Fruit fly (Drosophila melanogaster): ENCODE measurements around the gene mid.

The mid gene

DNA sequence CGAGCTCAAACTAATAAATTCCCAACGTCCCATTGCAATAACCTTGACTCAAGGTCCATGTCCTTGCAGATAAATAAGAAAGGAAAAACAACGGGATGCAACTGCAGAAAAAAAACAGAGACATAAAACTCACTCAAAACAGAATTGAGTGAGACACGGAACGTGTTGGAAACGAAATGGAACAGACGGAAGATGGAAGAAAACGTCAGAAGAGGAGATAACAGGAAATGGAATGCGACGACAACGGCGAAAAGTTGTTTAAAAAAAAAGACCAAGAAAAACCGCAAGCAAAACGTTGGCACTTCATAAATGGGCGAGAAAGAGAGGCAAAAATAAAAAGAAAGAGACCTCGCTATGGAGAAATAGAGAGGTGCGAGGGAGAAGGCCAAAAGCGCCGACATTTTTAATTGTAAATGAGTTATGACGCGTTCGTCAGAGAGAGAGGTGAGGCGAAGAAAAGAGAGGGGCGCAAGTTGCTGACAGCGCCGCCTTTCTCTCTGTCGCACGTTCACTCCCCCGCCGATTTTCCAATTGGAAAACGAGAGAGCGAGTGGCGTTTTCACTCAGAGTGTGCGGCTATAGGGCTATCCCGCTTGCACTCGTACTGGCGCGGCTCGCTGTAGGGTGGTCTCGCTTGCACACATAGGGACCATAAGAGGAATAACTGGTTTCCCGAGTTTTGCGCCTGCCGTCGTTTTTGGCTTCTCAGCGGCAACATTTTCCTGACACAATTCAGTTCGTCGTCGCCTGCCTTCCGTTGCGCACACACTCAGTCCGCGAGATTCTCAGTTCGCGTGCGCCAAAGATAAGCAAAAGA lies at the start of gene mid:
TSS of gene mid (plus strand) at position 733 of the 817 bp plus-strand sequence.
- TF ChIP-seq Mad (GFP tag; optimal IDR thresholded peaks at IDR 0.05) = no peak
- TF ChIP-seq sqz (GFP tag; optimal IDR thresholded peaks at IDR 0.05) = peak; percentile 91
- TF ChIP-seq lmd (GFP tag; IDR thresholded peaks at IDR 0.05) = no peak
- TF ChIP-seq z (GFP tag; IDR thresholded peaks at IDR 0.05) = peak; percentile 99
- TF ChIP-seq Scr (GFP tag; IDR thresholded peaks at IDR 0.05; ENCODE audit: partially characterized antibody) = peak; percentile 50; the same call in 1 of the 2 replicates
- TF ChIP-seq CG11695 (GFP tag; IDR thresholded peaks at IDR 0.05) = no peak
- TF ChIP-seq fru (optimal IDR thresholded peaks at IDR 0.05) = no peak
- 0 out of 2 replicates have a peak, but pooled peaks have one; percentile 25 for TF ChIP-seq Atf6 (GFP tag; IDR thresholded peaks at IDR 0.05)
- no peak for TF ChIP-seq Camta (GFP tag; optimal IDR thresholded peaks at IDR 0.05)
- TF ChIP-seq CG6683 (GFP tag; optimal IDR thresholded peaks at IDR 0.05) = no peak
- no peak for TF ChIP-seq stc (GFP tag; IDR thresholded peaks at IDR 0.05)
- peak; percentile 14 for TF ChIP-seq CG12769 (tag; optimal IDR thresholded peaks at IDR 0.05)
- TF ChIP-seq sna (GFP tag; IDR thresholded peaks at IDR 0.05; ENCODE audit: partially characterized antibody) = no peak
- no peak for TF ChIP-seq sug (tag; optimal IDR thresholded peaks at IDR 0.05)
- no peak for TF ChIP-seq fd102C (GFP tag; optimal IDR thresholded peaks at IDR 0.05)
- peak; percentile 73 for TF ChIP-seq nerfin-1 (tag; optimal IDR thresholded peaks at IDR 0.05)
- peak; percentile 68 for TF ChIP-seq Opbp (GFP tag; IDR thresholded peaks at IDR 0.05; ENCODE audit: partially characterized antibody)
- peak; percentile 51 to 69 for TF ChIP-seq tll (GFP tag; optimal IDR thresholded peaks at IDR 0.05)
- no peak for TF ChIP-seq D19A (tag; optimal IDR thresholded peaks at IDR 0.05)
- TF ChIP-seq CG14050 (GFP tag; IDR thresholded peaks at IDR 0.05) = no peak
- peak; percentile 59 to 62 for TF ChIP-seq Trl (optimal IDR thresholded peaks at IDR 0.05)
- TF ChIP-seq Trl (GFP tag; optimal IDR thresholded peaks at IDR 0.05) = peak; percentile 23
- TF ChIP-seq tup (GFP tag; optimal IDR thresholded peaks at IDR 0.05) = no peak
- no peak for TF ChIP-seq nom (GFP tag; optimal IDR thresholded peaks at IDR 0.05)
- no peak for TF ChIP-seq crp (GFP tag; optimal IDR thresholded peaks at IDR 0.05)
- TF ChIP-seq CoRest (tag; optimal IDR thresholded peaks at IDR 0.05) = peak; percentile 68
- TF ChIP-seq CG2875 (GFP tag; optimal IDR thresholded peaks at IDR 0.05) = peak; percentile 2
- peak; percentile 98 for TF ChIP-seq Adf1 (GFP tag; IDR thresholded peaks at IDR 0.05)
- 0 out of 3 replicates have a peak, but pooled peaks have one; percentile 19 for TF ChIP-seq CG17361 (GFP tag; IDR thresholded peaks at IDR 0.05)
- no peak for TF ChIP-seq ro (GFP tag; IDR thresholded peaks at IDR 0.05)
- no peak for TF ChIP-seq CG7556 (GFP tag; optimal IDR thresholded peaks at IDR 0.05)
- TF ChIP-seq twi (tag; optimal IDR thresholded peaks at IDR 0.05) = peak; percentile 25
- TF ChIP-seq grn (GFP tag; optimal IDR thresholded peaks at IDR 0.05) = no peak
- peak; percentile 85 for TF ChIP-seq hkb (optimal IDR thresholded peaks at IDR 0.05)
- TF ChIP-seq hkb (GFP tag; IDR thresholded peaks at IDR 0.05) = peak; percentile 18; the same call in 1 of the 2 replicates
- TF ChIP-seq CG15479 (GFP tag; optimal IDR thresholded peaks at IDR 0.05) = peak; percentile 89
- peak; percentile 85 for TF ChIP-seq Elba2 (GFP tag; optimal IDR thresholded peaks at IDR 0.05)
- no peak for TF ChIP-seq CG4328 (GFP tag; optimal IDR thresholded peaks at IDR 0.05)
- TF ChIP-seq sr (GFP tag; IDR thresholded peaks at IDR 0.05) = peak; percentile 67; the same call in 1 of the 3 replicates
- TF ChIP-seq vvl (GFP tag; IDR thresholded peaks at IDR 0.05) = peak; percentile 87
- peak; percentile 51 for TF ChIP-seq inv (GFP tag; IDR thresholded peaks at IDR 0.05; ENCODE audit: partially characterized antibody)
- peak; percentile 58; the same call in 1 of the 3 replicates for TF ChIP-seq CG2199 (GFP tag; IDR thresholded peaks at IDR 0.05)
- peak; percentile 89 for TF ChIP-seq pros (GFP tag; optimal IDR thresholded peaks at IDR 0.05)
- TF ChIP-seq amos (GFP tag; IDR thresholded peaks at IDR 0.05; ENCODE audit: partially characterized antibody) = peak; percentile 40; the same call in 1 of the 2 replicates
- TF ChIP-seq dpn (GFP tag; optimal IDR thresholded peaks at IDR 0.05) = no peak
- peak; percentile 84 for TF ChIP-seq Jarid2 (GFP tag; optimal IDR thresholded peaks at IDR 0.05)
- peak; percentile 39 for TF ChIP-seq CG17829 (tag; optimal IDR thresholded peaks at IDR 0.05)
- TF ChIP-seq Hr3 (GFP tag; optimal IDR thresholded peaks at IDR 0.05) = no peak

Data from whole organism, embryonic.